Comparison of ENCODE assay signal across 3 fruit fly cellular contexts in genomic region chr2L:8195722-8196323, dm6.
A peak's percentile ranks its signal among the peaks of the same experiment; 100 is the strongest.
TF ChIP-seq lines count a peak whose summit lies in the region.

No protein-coding gene starts in this region.

- TF ChIP-seq CTCF in whole organism, embryonic (GFP tag; optimal IDR thresholded peaks at IDR 0.05; lab: Kevin White, UChicago), result no peak

TF ChIP-seq in whole organism, embryonic, 481 proteins besides CTCF, POLR2A, EP300 and RAD21:
- TF ChIP-seq CG14860 (GFP tag; IDR thresholded peaks at IDR 0.05; lab: Robert Waterston, UW; ENCODE audit: partially characterized antibody) (0 out of 3 replicates have a peak, but pooled peaks have one; percentile 35), ken (GFP tag; IDR thresholded peaks at IDR 0.05; lab: Robert Waterston, UW) (peak; percentile 31; the same call in 1 of the 3 replicates), B-H1 (GFP tag; IDR thresholded peaks at IDR 0.05; lab: Robert Waterston, UW) (no peak), sd (tag; optimal IDR thresholded peaks at IDR 0.05; lab: Kevin White, UChicago) (no peak)

TF ChIP-seq in whole organism, prepupa, 60 proteins besides CTCF, POLR2A, EP300 and RAD21:
- TF ChIP-seq eg (GFP tag; IDR thresholded peaks at IDR 0.05; lab: Robert Waterston, UW), result no peak
- TF ChIP-seq svp (GFP tag; lab: Kevin White, UChicago), result peak; percentile 99
- TF ChIP-seq CG4318 (GFP tag; optimal IDR thresholded peaks at IDR 0.05; lab: Kevin White, UChicago), result no peak
- no peak for TF ChIP-seq CG8119 (GFP tag; IDR thresholded peaks at IDR 0.05; lab: Robert Waterston, UW)

TF ChIP-seq in whole organism, wandering third instar larva, 38 proteins besides CTCF, POLR2A, EP300 and RAD21:
- TF ChIP-seq br (GFP tag; optimal IDR thresholded peaks at IDR 0.05; lab: Kevin White, UChicago), result peak; percentile 15
- no peak for TF ChIP-seq brk (GFP tag; optimal IDR thresholded peaks at IDR 0.05; lab: Kevin White, UChicago)
